Fruit fly (Drosophila melanogaster) S2 (cell line): ENCODE results near the gene Inx5.

ENCODE experiments used
- CG8478 ChIP-seq: fragments of >200 bp; optimal IDR thresholded peaks from 2 replicates; lab custom pipeline; 2018
- CTCF ChIP-seq, 2 experiments: fragments of >200 bp; optimal IDR thresholded peaks; 2 replicates each; lab custom pipeline; 2018

DNA sequence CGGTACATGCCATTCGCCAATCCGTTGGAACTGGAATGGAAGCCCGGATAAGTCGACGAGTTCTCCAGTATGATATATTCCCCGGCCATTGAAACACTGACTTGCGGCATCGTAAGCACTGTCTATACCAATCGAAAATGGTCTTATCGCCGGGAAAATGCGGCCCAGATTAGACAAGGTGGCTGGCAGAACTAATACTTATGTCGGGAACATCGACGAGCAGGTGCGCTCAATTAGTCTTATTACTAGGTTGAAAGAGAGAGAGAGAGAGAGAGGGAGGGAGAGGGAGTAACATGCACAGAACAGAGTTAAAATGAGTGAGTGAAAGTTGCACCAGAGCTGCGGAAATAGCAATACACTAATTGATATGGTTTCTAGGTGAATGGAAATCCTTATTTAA is 43.5 kb downstream of the Inx5 start, which contains the start of gene tgy:
- no peak for TF ChIP-seq CG8478 (lab: Kevin White, UChicago)
- TF ChIP-seq CTCF (optimal IDR thresholded peaks at IDR 0.05; lab: Kevin White, UChicago), result no peak
